Worm (Caenorhabditis elegans): Measurements from ENCODE around the gene K12D12.5.

The K12D12.5 gene

DNA sequence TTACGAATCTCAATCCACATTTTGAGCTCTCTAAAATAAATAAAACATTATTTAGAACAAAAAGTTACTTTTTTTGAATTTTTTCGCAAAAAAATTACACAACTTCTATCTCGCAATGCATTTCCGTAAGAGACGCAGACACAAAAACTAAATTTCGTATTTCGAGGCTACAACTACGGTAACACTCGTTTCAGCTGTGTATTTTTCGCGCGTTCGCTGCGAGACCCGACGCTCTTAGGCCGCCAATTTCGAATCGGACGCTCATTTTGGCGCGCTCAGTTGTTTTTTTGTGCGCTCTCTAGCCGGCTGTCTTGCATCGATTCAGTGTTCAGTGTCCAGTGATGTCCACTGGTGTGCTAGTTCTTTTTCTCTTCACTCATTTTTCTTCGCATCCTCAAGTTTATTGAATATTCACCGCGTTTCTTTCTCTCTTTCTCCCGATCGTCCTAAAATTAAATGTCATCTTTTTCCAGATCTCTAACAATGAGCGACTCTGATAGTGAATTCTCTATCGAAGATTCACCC lies 13.9 kb downstream of the K12D12.5 start, which contains the start of the genes npp-3 and top-2 (continued):
- TF ChIP-seq hmg-1.1 (GFP tag; IDR thresholded peaks at IDR 0.05) (peak; percentile 94), daf-16 (GFP tag; optimal IDR thresholded peaks at IDR 0.05) (peak in 1 of 2 experiments; percentile 80), daf-16 (tag; optimal IDR thresholded peaks at IDR 0.05) (peak; percentile 77), lin-15B (tag; optimal IDR thresholded peaks at IDR 0.05) (peak; percentile 59), Y48G9A.11 (GFP tag; IDR thresholded peaks at IDR 0.05) (peak; percentile 87), dmd-9 (GFP tag; IDR thresholded peaks at IDR 0.05) (peak; percentile 83), ZK546.5 (tag; optimal IDR thresholded peaks at IDR 0.05) (peak in 1 of 2 experiments; percentile 4), duxl-1 (tag; optimal IDR thresholded peaks at IDR 0.05; ENCODE audit: poor library complexity) (peak; percentile 85), dve-1 (tag; optimal IDR thresholded peaks at IDR 0.05; ENCODE audit: insufficient read depth) (peak; percentile 93), nhr-10 (tag; optimal IDR thresholded peaks at IDR 0.05) (no peak), egl-43 (GFP tag; IDR thresholded peaks at IDR 0.05) (0 out of 2 replicates have a peak, but pooled peaks have one; percentile 52), dmd-8 (GFP tag; IDR thresholded peaks at IDR 0.05) (no peak), attf-4 (tag; optimal IDR thresholded peaks at IDR 0.05) (no peak), spr-1 (tag; optimal IDR thresholded peaks at IDR 0.05) (peak; percentile 83), madf-9 (GFP tag; conservative IDR thresholded peaks at IDR 0.05) (peak; percentile 53; the same call in 1 of the 2 replicates), dpl-1 (GFP tag; optimal IDR thresholded peaks at IDR 0.05) (peak; percentile 99), lsy-2 (tag; optimal IDR thresholded peaks at IDR 0.05) (peak; percentile 98 to 99)

DNA sequence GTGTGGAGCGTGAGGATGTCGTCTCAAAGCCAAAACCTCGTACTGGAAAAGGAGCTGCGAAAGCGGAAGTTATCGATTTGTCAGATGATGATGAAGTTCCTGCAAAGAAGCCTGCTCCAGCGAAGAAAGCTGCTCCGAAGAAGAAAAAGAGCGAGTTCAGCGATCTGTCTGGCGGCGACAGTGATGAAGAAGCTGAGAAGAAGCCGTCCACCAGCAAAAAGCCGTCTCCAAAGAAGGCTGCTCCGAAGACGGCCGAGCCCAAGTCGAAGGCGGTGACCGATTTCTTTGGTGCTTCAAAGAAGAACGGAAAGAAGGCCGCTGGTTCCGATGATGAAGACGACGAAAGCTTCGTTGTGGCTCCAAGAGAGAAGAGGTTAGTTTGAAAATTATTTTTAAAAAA lies 19.0 kb downstream of the K12D12.5 start:
- TF ChIP-seq tra-1 (GFP tag; IDR thresholded peaks at IDR 0.05): 0 out of 2 replicates have a peak, but pooled peaks have one; percentile 8
- TF ChIP-seq unc-62 (GFP tag; optimal IDR thresholded peaks at IDR 0.05 in 1 of 2): peak in 1 of 2 experiments; percentile 22
- no peak for TF ChIP-seq unc-62 (tag; optimal IDR thresholded peaks at IDR 0.05)
- TF ChIP-seq F10B5.3 (tag; optimal IDR thresholded peaks at IDR 0.05): no peak
- TF ChIP-seq set-16 (GFP tag; IDR thresholded peaks at IDR 0.05): peak; percentile 80
- no peak for TF ChIP-seq lin-1 (GFP tag; IDR thresholded peaks at IDR 0.05)
- TF ChIP-seq daf-19 (GFP tag; conservative IDR thresholded peaks at IDR 0.05): no peak
- TF ChIP-seq nhr-76 (tag; optimal IDR thresholded peaks at IDR 0.05): no peak
- TF ChIP-seq aly-2 (tag; optimal IDR thresholded peaks at IDR 0.05): peak; percentile 88
- no peak for TF ChIP-seq R02D3.7 (tag; optimal IDR thresholded peaks at IDR 0.05)

DNA sequence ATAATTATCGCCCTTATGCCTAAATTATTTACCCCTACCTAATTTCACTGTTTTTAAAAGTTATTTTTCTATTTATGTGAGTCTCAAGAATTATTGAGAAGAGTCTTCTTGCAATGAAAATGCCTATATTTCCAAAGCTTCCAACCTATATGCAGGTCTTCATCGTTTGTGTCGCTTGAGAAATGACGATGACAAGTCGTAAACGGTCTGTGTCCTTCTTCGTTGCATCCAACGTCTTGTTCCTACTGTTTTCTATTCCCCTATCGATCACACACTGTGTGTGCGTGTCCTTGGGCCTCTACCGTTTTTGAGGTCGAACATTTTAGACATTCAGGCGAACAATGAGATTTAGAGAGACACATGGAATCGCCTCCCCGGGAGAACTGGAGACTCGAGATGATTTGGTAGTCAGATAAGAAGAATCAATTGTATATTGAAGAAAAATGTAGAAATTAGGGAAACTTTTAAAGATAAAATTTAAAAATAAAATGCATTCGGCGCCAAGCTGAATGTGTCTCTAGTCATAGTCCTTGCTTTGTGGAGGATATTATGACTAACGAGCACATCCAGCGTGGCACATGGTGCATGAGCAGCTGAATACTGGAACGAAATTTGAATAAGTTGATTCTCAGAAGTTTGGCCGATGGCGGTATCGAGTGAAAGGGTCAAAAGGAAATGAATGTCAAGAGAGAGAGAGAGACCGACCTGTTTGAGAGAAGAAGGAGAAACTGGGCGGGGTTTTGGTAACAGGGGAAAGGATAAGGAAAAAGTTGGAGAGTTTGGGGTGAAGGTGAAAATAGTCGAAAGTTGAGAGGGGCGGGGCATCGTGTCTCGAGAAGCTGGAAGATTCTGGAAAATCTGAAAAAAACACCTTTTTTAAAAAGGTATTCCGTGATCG lies 19.9 kb downstream of the K12D12.5 start:
- TF ChIP-seq ama-1 (optimal IDR thresholded peaks at IDR 0.05) (peak; percentile 52), F37D6.2 (tag; optimal IDR thresholded peaks at IDR 0.05) (no peak), Y48G9A.11 (GFP tag; IDR thresholded peaks at IDR 0.05) (peak; percentile 36; the same call in 1 of the 2 replicates), arid-1 (GFP tag; conservative IDR thresholded peaks at IDR 0.05) (peak; percentile 52; the same call in 1 of the 2 replicates), Y5F2A.4 (GFP tag; optimal IDR thresholded peaks at IDR 0.05) (peak; percentile 23), madf-9 (GFP tag; conservative IDR thresholded peaks at IDR 0.05) (no peak), daf-12 (tag; optimal IDR thresholded peaks at IDR 0.05) (no peak), unc-130 (GFP tag; optimal IDR thresholded peaks at IDR 0.05) (peak; percentile 34), daf-16 (GFP tag; optimal IDR thresholded peaks at IDR 0.05) (peak in 1 of 2 experiments; percentile 19), daf-16 (tag; optimal IDR thresholded peaks at IDR 0.05) (no peak), lim-7 (GFP tag; IDR thresholded peaks at IDR 0.05) (0 out of 2 replicates have a peak, but pooled peaks have one; percentile 68), lsy-2 (tag; optimal IDR thresholded peaks at IDR 0.05) (peak; percentile 13 to 20), ZK337.2 (GFP tag; IDR thresholded peaks at IDR 0.05) (no peak), mdt-29 (GFP tag; IDR thresholded peaks at IDR 0.05) (peak; percentile 36; the same call in 1 of the 2 replicates), sdz-12 (GFP tag; optimal IDR thresholded peaks at IDR 0.05) (no peak), jun-1 (tag; optimal IDR thresholded peaks at IDR 0.05) (no peak), nhr-76 (tag; optimal IDR thresholded peaks at IDR 0.05) (no peak), Y105C5A.15 (GFP tag; IDR thresholded peaks at IDR 0.05) (peak; percentile 71; the same call in 1 of the 2 replicates), Y75B8A.6 (GFP tag; IDR thresholded peaks at IDR 0.05) (no peak), ctbp-1 (GFP tag; IDR thresholded peaks at IDR 0.05) (no peak), aha-1 (tag) (peak; percentile 7), tra-1 (GFP tag; IDR thresholded peaks at IDR 0.05) (0 out of 2 replicates have a peak, but pooled peaks have one; percentile 12), nhr-48 (tag; optimal IDR thresholded peaks at IDR 0.05) (peak; percentile 12), aly-2 (tag; optimal IDR thresholded peaks at IDR 0.05) (peak; percentile 98), F10B5.3 (tag; optimal IDR thresholded peaks at IDR 0.05) (no peak), lin-38 (GFP tag; IDR thresholded peaks at IDR 0.05) (peak; percentile 75), T26A8.4 (GFP tag; IDR thresholded peaks at IDR 0.05) (no peak)
